Worm (Caenorhabditis elegans) whole organism, mixed stage, embryonic: ENCODE results near the gene T11G6.4.

Experiments
- M03D4.4 ChIP-seq: sonication (generic microtip); optimal IDR thresholded peaks from 2 replicates; lab custom pipeline; 2017; ENCODE audit warnings: mild to moderate bottlenecking, missing genetic modification characterization, missing compliant biosample characterization
- blmp-1 ChIP-seq: fragments of 150-350 bp; optimal IDR thresholded peaks from 2 replicates; lab custom pipeline; 2014; ENCODE audit warnings: missing biosample characterization, missing genetic modification characterization
- ceh-39 ChIP-seq: fragments of 150-350 bp; optimal IDR thresholded peaks from 2 replicates; lab custom pipeline; 2014; ENCODE audit warnings: missing biosample characterization, missing genetic modification characterization
- ceh-43 ChIP-seq: fragments of 200-800 bp; sonication (Bioruptor generic); optimal IDR thresholded peaks from 2 replicates; lab custom pipeline; 2018; ENCODE audit warnings: mild to moderate bottlenecking, missing genetic modification characterization, moderate library complexity, missing compliant biosample characterization
- ceh-83 ChIP-seq: fragments of 200-800 bp; sonication (Bioruptor generic); optimal IDR thresholded peaks from 2 replicates; lab custom pipeline; 2018; ENCODE audit warnings: mild to moderate bottlenecking, missing genetic modification characterization, missing compliant biosample characterization
- ces-1 ChIP-seq: fragments of 150-350 bp; optimal IDR thresholded peaks from 2 replicates; lab custom pipeline; 2014; ENCODE audit warnings: missing biosample characterization, missing genetic modification reagents, missing genetic modification characterization
- cnd-1 ChIP-seq: fragments of 200-800 bp; sonication (Bioruptor generic); optimal IDR thresholded peaks from 2 replicates; lab custom pipeline; 2018; ENCODE audit warnings: mild to moderate bottlenecking, missing genetic modification characterization, missing compliant biosample characterization
- drap-1 ChIP-seq: fragments of 200-800 bp; sonication (Bioruptor generic); optimal IDR thresholded peaks from 3 replicates; lab custom pipeline; 2018; ENCODE audit warnings: mild to moderate bottlenecking, missing genetic modification characterization, missing compliant biosample characterization
- elt-1 ChIP-seq: sonication (generic microtip); optimal IDR thresholded peaks from 2 replicates; lab custom pipeline; 2017; ENCODE audit warnings: missing genetic modification characterization, mild to moderate bottlenecking, missing compliant biosample characterization, antibody characterized with exemption, moderate library complexity, borderline replicate concordance; ENCODE audit not compliant: insufficient read depth
- elt-3 ChIP-seq: fragments of 150-350 bp; optimal IDR thresholded peaks from 2 replicates; lab custom pipeline; 2014; ENCODE audit warnings: missing biosample characterization, missing genetic modification characterization
- flh-1 ChIP-seq: fragments of 200-800 bp; sonication (Bioruptor generic); optimal IDR thresholded peaks from 2 replicates; lab custom pipeline; 2018; ENCODE audit warnings: mild to moderate bottlenecking, missing genetic modification characterization, moderate library complexity, missing compliant biosample characterization
- ham-2 ChIP-seq: fragments of 200-800 bp; sonication (Bioruptor generic); optimal IDR thresholded peaks from 2 replicates; lab custom pipeline; 2018; ENCODE audit warnings: mild to moderate bottlenecking, missing genetic modification characterization, missing compliant biosample characterization
- hlh-1 ChIP-seq: fragments of 150-350 bp; optimal IDR thresholded peaks from 2 replicates; lab custom pipeline; 2014; ENCODE audit warnings: missing biosample characterization, missing genetic modification reagents, missing genetic modification characterization
- lin-13 ChIP-seq: fragments of 150-350 bp; optimal IDR thresholded peaks from 2 replicates; lab custom pipeline; 2014; ENCODE audit warnings: missing biosample characterization, missing genetic modification characterization
- lin-32 ChIP-seq: fragments of 200-800 bp; sonication (Bioruptor generic); optimal IDR thresholded peaks from 2 replicates; lab custom pipeline; 2018; ENCODE audit warnings: mild to moderate bottlenecking, missing genetic modification characterization, missing compliant biosample characterization
- lsy-2 ChIP-seq: fragments of 150-350 bp; optimal IDR thresholded peaks from 2 replicates; lab custom pipeline; 2014; ENCODE audit warnings: missing biosample characterization, missing genetic modification characterization
- mab-5 ChIP-seq: fragments of 150-350 bp; optimal IDR thresholded peaks from 2 replicates; lab custom pipeline; 2014; ENCODE audit warnings: missing biosample characterization, missing genetic modification characterization
- mep-1 ChIP-seq: fragments of 150-350 bp; optimal IDR thresholded peaks from 2 replicates; lab custom pipeline; 2017; ENCODE audit warnings: missing biosample characterization, missing genetic modification reagents, missing genetic modification characterization, inconsistent platforms
- mls-2 ChIP-seq: sonication (generic microtip); optimal IDR thresholded peaks from 2 replicates; lab custom pipeline; 2016; ENCODE audit warnings: mild to moderate bottlenecking, missing genetic modification characterization, moderate library complexity, missing compliant biosample characterization
- nhr-12 ChIP-seq: fragments of 150-350 bp; optimal IDR thresholded peaks from 2 replicates; lab custom pipeline; 2014; ENCODE audit warnings: missing biosample characterization, missing genetic modification characterization
- nhr-2 ChIP-seq: fragments of 150-350 bp; optimal IDR thresholded peaks from 2 replicates; lab custom pipeline; 2014; ENCODE audit warnings: missing biosample characterization, missing genetic modification characterization
- nhr-237 ChIP-seq: fragments of 150-350 bp; optimal IDR thresholded peaks from 2 replicates; lab custom pipeline; 2014; ENCODE audit warnings: missing biosample characterization, missing genetic modification characterization
- nhr-28 ChIP-seq: fragments of 150-350 bp; optimal IDR thresholded peaks from 2 replicates; lab custom pipeline; 2014; ENCODE audit warnings: missing biosample characterization, missing genetic modification characterization
- nhr-76 ChIP-seq: sonication (generic microtip); optimal IDR thresholded peaks from 2 replicates; lab custom pipeline; 2017; ENCODE audit warnings: missing biosample characterization, missing genetic modification characterization
- pha-4 ChIP-seq: fragments of 150-350 bp; optimal IDR thresholded peaks from 2 replicates; lab custom pipeline; 2018; ENCODE audit warnings: missing biosample characterization, missing genetic modification reagents, missing genetic modification characterization
- sem-2 ChIP-seq: fragments of 200-800 bp; sonication (Bioruptor generic); optimal IDR thresholded peaks from 2 replicates; lab custom pipeline; 2018; ENCODE audit warnings: mild to moderate bottlenecking, missing genetic modification characterization, missing compliant biosample characterization
- snpc-4 ChIP-seq: fragments of 150-350 bp; optimal IDR thresholded peaks from 2 replicates; lab custom pipeline; 2014; ENCODE audit warnings: missing biosample characterization, missing genetic modification characterization
- tbx-8 ChIP-seq: fragments of 200-800 bp; sonication (Bioruptor generic); optimal IDR thresholded peaks from 2 replicates; lab custom pipeline; 2018; ENCODE audit warnings: mild to moderate bottlenecking, missing genetic modification characterization, moderate library complexity, missing compliant biosample characterization
- unc-39 ChIP-seq: fragments of 150-350 bp; optimal IDR thresholded peaks from 2 replicates; lab custom pipeline; 2014; ENCODE audit warnings: missing biosample characterization, missing genetic modification characterization
- unc-62 ChIP-seq: fragments of 150-350 bp; optimal IDR thresholded peaks from 2 replicates; lab custom pipeline; 2014; ENCODE audit warnings: missing biosample characterization, missing genetic modification reagents, missing genetic modification characterization
- zip-8 ChIP-seq: fragments of 150-350 bp; optimal IDR thresholded peaks from 2 replicates; lab custom pipeline; 2014; ENCODE audit warnings: missing biosample characterization, missing genetic modification characterization
- ztf-11 ChIP-seq: fragments of 150-350 bp; optimal IDR thresholded peaks from 2 replicates; lab custom pipeline; 2014; ENCODE audit warnings: missing biosample characterization, missing genetic modification characterization

The T11G6.4 gene

DNA sequence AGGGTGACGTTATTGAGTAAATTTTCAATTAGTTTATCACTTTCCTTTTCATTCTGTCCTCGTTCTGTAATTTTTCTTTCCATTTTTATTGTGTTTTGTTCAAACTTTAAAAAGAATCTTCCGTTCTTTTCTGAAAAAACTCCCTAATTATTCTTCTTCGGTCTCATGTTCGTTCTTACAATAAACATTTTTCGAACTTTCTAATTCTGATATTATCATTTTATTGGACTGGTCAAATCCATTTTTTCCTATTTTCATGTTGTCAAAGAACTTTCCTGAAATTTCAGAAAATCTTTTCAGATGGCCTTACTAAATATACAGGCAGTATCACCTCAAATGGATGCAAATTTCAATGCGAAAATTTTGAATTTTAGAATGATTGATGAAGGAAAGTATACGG lies 12.3 kb upstream of the T11G6.4 start, which contains the start of gene nish-1:
TSS of gene nish-1 (plus strand) at position 301 of the 400 bp plus-strand sequence.
- TF ChIP-seq elt-3 (tag; lab: Kevin White, UChicago) = no peak
- TF ChIP-seq nhr-28 (tag; lab: Kevin White, UChicago) = no peak
- TF ChIP-seq flh-1 (GFP tag; lab: Kevin White, UChicago) = no peak
- no peak for TF ChIP-seq drap-1
- no peak for TF ChIP-seq ceh-83 (GFP tag; lab: Kevin White, UChicago)
- TF ChIP-seq lin-32 = no peak
- no peak for TF ChIP-seq M03D4.4 (tag; lab: Kevin White, UChicago)
- TF ChIP-seq ceh-43 = no peak
- no peak for TF ChIP-seq lsy-2
- no peak for TF ChIP-seq blmp-1 (tag; lab: Kevin White, UChicago)
- TF ChIP-seq mab-5 = no peak
- no peak for TF ChIP-seq mls-2 (tag; lab: Kevin White, UChicago)
- TF ChIP-seq elt-1 (tag; lab: Kevin White, UChicago) = no peak

DNA sequence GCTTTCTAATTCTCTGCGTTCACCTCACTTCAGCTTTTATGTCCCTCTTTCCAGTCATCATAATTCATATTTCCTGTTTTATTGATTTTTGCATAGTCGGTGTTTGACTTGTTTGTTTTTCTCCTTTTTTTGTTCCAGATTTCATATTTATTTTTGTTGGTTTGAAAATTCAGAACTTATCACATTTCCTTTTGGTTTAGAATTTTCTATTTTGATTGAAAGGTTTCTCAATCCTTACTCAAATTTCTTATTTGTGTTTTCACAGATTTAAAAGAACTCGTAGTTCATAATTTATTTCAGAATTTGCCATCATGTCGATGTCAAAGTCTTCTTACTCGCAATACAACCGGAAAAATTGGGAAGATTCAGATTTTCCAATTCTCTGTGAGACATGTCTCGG lies 9.4 kb upstream of the T11G6.4 start, which contains the start of gene rbm-22:
TSS of gene rbm-22 (plus strand) at position 301 of the 400 bp plus-strand sequence.
- TF ChIP-seq unc-62 (GFP tag; lab: Kevin White, UChicago) = no peak
- no peak for TF ChIP-seq unc-39 (tag; lab: Kevin White, UChicago)
- no peak for TF ChIP-seq ztf-11 (tag; lab: Kevin White, UChicago)
- TF ChIP-seq ces-1 = no peak
- no peak for TF ChIP-seq tbx-8 (GFP tag; lab: Kevin White, UChicago)
- no peak for TF ChIP-seq mep-1 (tag; lab: Kevin White, UChicago)
- TF ChIP-seq lin-32 = no peak
- TF ChIP-seq nhr-76 (tag; lab: Kevin White, UChicago) = no peak
- no peak for TF ChIP-seq lsy-2
- TF ChIP-seq lin-13 (tag; lab: Kevin White, UChicago) = no peak
- TF ChIP-seq flh-1 (GFP tag; lab: Kevin White, UChicago) = no peak
- TF ChIP-seq sem-2 = no peak
- TF ChIP-seq ceh-43 = no peak
- no peak for TF ChIP-seq snpc-4

DNA sequence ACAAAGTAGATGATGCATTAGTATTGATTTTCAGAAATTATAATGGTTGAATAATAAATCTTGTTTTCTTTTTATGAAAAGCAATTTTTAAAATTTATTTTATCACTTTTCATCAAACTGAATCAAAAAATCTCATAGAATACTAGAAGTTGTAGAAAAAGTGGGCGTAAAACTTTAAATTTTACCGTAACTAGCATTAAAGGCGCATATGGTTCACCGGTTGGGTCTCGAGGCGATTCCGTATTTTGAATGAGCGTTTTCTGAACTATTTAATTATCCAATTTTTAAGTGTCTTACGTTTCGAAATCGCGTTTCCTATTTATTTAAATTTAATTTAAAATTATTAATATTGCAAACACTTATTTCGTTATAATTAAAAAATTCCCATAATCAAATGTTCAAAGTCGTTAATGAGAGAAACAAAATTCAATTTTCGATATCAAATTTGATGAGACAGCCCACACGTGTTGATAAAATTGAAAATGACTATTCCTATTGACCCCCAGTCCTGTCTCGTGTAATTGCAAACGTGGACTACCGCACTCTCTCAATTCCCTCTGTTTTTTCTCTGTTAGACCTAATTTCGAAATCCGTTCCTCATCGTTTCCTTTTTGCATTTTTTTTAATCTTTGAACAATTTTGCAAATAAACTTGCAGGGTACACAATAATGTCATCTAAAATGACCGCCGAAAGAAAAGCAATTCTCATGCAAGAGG lies 6.7 kb upstream of the T11G6.4 start, which contains the start of the genes T11G6.2 and hars-1:
TSS of gene T11G6.2 (minus strand) at position 197 of the 717 bp plus-strand sequence.
TSS of gene hars-1 (plus strand) at position 658 of the 717 bp plus-strand sequence.
- TF ChIP-seq elt-3 (tag; lab: Kevin White, UChicago) (no peak), flh-1 (GFP tag; lab: Kevin White, UChicago) (no peak), ceh-83 (GFP tag; lab: Kevin White, UChicago) (no peak), hlh-1 (tag; lab: Kevin White, UChicago) (no peak), M03D4.4 (tag; lab: Kevin White, UChicago) (no peak), nhr-237 (tag; lab: Kevin White, UChicago) (no peak), blmp-1 (tag; lab: Kevin White, UChicago) (no peak), lin-32 (no peak), ceh-39 (no peak), nhr-28 (tag; lab: Kevin White, UChicago) (no peak), pha-4 (tag; lab: Kevin White, UChicago) (no peak), nhr-76 (tag; lab: Kevin White, UChicago) (no peak)

DNA sequence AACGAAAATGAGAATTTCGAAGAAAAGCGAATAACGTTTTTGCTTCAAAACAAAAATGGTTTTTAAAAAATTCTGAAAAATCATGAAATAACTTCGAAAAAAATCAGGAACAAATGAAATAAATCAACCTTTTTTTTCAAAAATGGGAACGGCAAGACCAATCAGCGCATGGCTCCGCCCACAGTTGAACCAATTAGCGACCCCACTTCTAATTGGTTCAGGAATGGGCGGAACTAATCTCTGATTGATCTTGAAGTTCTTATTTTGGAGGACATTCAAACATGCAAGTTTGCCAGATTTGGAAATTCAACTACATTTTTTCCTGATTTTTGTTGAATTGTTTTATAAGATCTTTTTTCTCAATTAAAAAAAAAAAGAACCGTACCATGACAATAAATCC lies 4.2 kb upstream of the T11G6.4 start:
- TF ChIP-seq nhr-76 (tag; lab: Kevin White, UChicago) (no peak), pha-4 (tag; lab: Kevin White, UChicago) (no peak), ztf-11 (tag; lab: Kevin White, UChicago) (no peak), zip-8 (tag; lab: Kevin White, UChicago) (no peak), nhr-12 (no peak), lin-32 (no peak), ham-2 (no peak), cnd-1 (tag; lab: Kevin White, UChicago) (no peak), nhr-2 (tag; lab: Kevin White, UChicago) (no peak), unc-39 (tag; lab: Kevin White, UChicago) (no peak), unc-62 (GFP tag; lab: Kevin White, UChicago) (no peak), elt-1 (tag; lab: Kevin White, UChicago) (no peak), sem-2 (no peak), flh-1 (GFP tag; lab: Kevin White, UChicago) (no peak)
- TF ChIP-seq, all 35 proteins: peak for 0
